Worm (Caenorhabditis elegans) whole organism, dauer: ENCODE results near the gene C04F6.7.

ENCODE experiments used
- unc-62 ChIP-seq: sonication (generic microtip); optimal IDR thresholded peaks from 2 replicates; lab custom pipeline; 2017; ENCODE audit warnings: missing biosample characterization, missing genetic modification reagents, missing genetic modification characterization

Gene C04F6.7

ce11 chrX:3375320-3375719, 43.7 kb downstream of the C04F6.7 start:
- no peak for TF ChIP-seq unc-62 (GFP tag; lab: Kevin White, UChicago)

ce11 chrX:3374642-3375041, 44.3 kb downstream of the C04F6.7 start, which contains the start of gene clc-3:
TSS of gene clc-3 (minus strand) at chrX:3374742.
- TF ChIP-seq unc-62 (GFP tag; lab: Kevin White, UChicago) = no peak

- no peak for TF ChIP-seq unc-62 (GFP tag; lab: Kevin White, UChicago)
These were observed 47.7 kb downstream of the C04F6.7 start for ce11 chrX:3371264-3371663.

- no peak for TF ChIP-seq unc-62 (GFP tag; lab: Kevin White, UChicago)
These were observed 49.5 kb downstream of the C04F6.7 start for ce11 chrX:3369442-3369841.

ce11 chrX:3368659-3369058, 50.3 kb downstream of the C04F6.7 start, which contains the start of gene ZK563.2:
TSS of gene ZK563.2 (plus strand) at chrX:3368959.
- TF ChIP-seq unc-62 (GFP tag; lab: Kevin White, UChicago) = no peak

ce11 chrX:3366782-3367181, 52.2 kb downstream of the C04F6.7 start:
- TF ChIP-seq unc-62 (GFP tag; lab: Kevin White, UChicago) = no peak
